Worm (Caenorhabditis elegans) whole organism, L2 larva: ENCODE data around the gene gst-16.

ENCODE experiments used
- C34F6.9 ChIP-seq: fragments of 150-350 bp; optimal IDR thresholded peaks from 2 replicates; lab custom pipeline; 2014; ENCODE audit warnings: missing biosample characterization, missing genetic modification characterization
- ZK546.5 ChIP-seq: sonication (generic microtip); optimal IDR thresholded peaks from 2 replicates; lab custom pipeline; 2017; ENCODE audit warnings: missing biosample characterization, missing genetic modification characterization
- blmp-1 ChIP-seq: sonication (generic microtip); optimal IDR thresholded peaks from 2 replicates; lab custom pipeline; 2017; ENCODE audit warnings: missing genetic modification characterization, mild to moderate bottlenecking, missing compliant biosample characterization, antibody characterized with exemption, moderate library complexity; ENCODE audit not compliant: insufficient read depth
- ceh-16 ChIP-seq: fragments of 150-350 bp; optimal IDR thresholded peaks from 2 replicates; lab custom pipeline; 2014; ENCODE audit warnings: missing biosample characterization, missing genetic modification characterization
- egl-27 ChIP-seq: sonication (generic microtip); optimal IDR thresholded peaks from 3 replicates; lab custom pipeline; 2017; ENCODE audit warnings: missing biosample characterization, missing genetic modification reagents, missing genetic modification characterization
- nhr-12 ChIP-seq: fragments of 150-350 bp; optimal IDR thresholded peaks from 2 replicates; lab custom pipeline; 2014; ENCODE audit warnings: missing biosample characterization, missing genetic modification characterization
- nhr-129 ChIP-seq: fragments of 150-350 bp; optimal IDR thresholded peaks from 2 replicates; lab custom pipeline; 2014; ENCODE audit warnings: missing biosample characterization, missing genetic modification characterization
- nhr-23 ChIP-seq: fragments of 150-350 bp; optimal IDR thresholded peaks from 2 replicates; lab custom pipeline; 2014; ENCODE audit warnings: missing biosample characterization, missing genetic modification reagents, missing genetic modification characterization
- nhr-237 ChIP-seq: fragments of 150-350 bp; optimal IDR thresholded peaks from 2 replicates; lab custom pipeline; 2014; ENCODE audit warnings: missing biosample characterization, missing genetic modification characterization
- nhr-25 ChIP-seq: fragments of 150-350 bp; sonication (generic microtip); optimal IDR thresholded peaks from 3 replicates; lab custom pipeline; 2014; ENCODE audit warnings: missing biosample characterization, missing genetic modification characterization
- sma-3 ChIP-seq: sonication (generic microtip); optimal IDR thresholded peaks from 2 replicates; lab custom pipeline; 2016; ENCODE audit warnings: missing genetic modification reagents, missing genetic modification characterization, missing compliant biosample characterization
- sma-9 ChIP-seq, 2 experiments: fragments of 150-350 bp in 1 of 2; sonication (generic microtip) in 1 of 2; optimal IDR thresholded peaks; 2 replicates each; lab custom pipeline; 2014 to 2016; ENCODE audit warnings: missing genetic modification characterization in 2 of 2, mild to moderate bottlenecking in 1 of 2, missing biosample characterization in 1 of 2, missing compliant biosample characterization in 1 of 2, missing genetic modification reagents in 1 of 2, moderate library complexity in 1 of 2
- snpc-4 ChIP-seq: fragments of 150-350 bp; optimal IDR thresholded peaks from 2 replicates; lab custom pipeline; 2014; ENCODE audit warnings: missing biosample characterization, missing genetic modification characterization
- ztf-11 ChIP-seq: sonication (generic microtip); optimal IDR thresholded peaks from 2 replicates; lab custom pipeline; 2017; ENCODE audit warnings: missing biosample characterization, missing genetic modification characterization

gst-16 gene

ce11 chrII:13574395-13574794 is 49.8 kb downstream of the gst-16 start:
- TF ChIP-seq ZK546.5 (tag; lab: Kevin White, UChicago) (no peak), sma-9 (GFP tag; optimal IDR thresholded peaks at IDR 0.05; lab: Kevin White, UChicago) (no peak), sma-9 (tag; optimal IDR thresholded peaks at IDR 0.05; lab: Kevin White, UChicago) (no peak), egl-27 (tag; lab: Kevin White, UChicago) (no peak), nhr-23 (tag; lab: Kevin White, UChicago) (no peak), ztf-11 (tag; lab: Kevin White, UChicago) (no peak), blmp-1 (tag; lab: Kevin White, UChicago) (no peak), sma-3 (GFP tag; lab: Kevin White, UChicago) (no peak), nhr-12 (tag; lab: Kevin White, UChicago) (no peak), nhr-25 (tag; lab: Kevin White, UChicago) (no peak), nhr-237 (tag; lab: Kevin White, UChicago) (no peak), C34F6.9 (no peak), ceh-16 (tag; lab: Kevin White, UChicago) (no peak), snpc-4 (no peak), nhr-129 (tag; lab: Kevin White, UChicago) (no peak)
